Fruit fly (Drosophila melanogaster) whole organism, prepupa: Measurements from ENCODE around the gene GlcAT-S.

Experiments used
- Blimp-1 ChIP-seq: fragments of 200-800 bp; sonication (Bioruptor generic); optimal IDR thresholded peaks from 3 replicates; lab custom pipeline; 2017; ENCODE audit warnings: missing biosample characterization, missing genetic modification characterization, mild to moderate bottlenecking, moderate library complexity, missing genetic modification reagents
- CG10631 ChIP-seq: fragments of 200-800 bp; sonication (Bioruptor generic); optimal IDR thresholded peaks from 2 replicates; lab custom pipeline; 2016; ENCODE audit warnings: missing biosample characterization, missing genetic modification characterization
- CG10669 ChIP-seq: fragments of 200-800 bp; sonication (Bioruptor generic); optimal IDR thresholded peaks from 3 replicates; lab custom pipeline; 2018; ENCODE audit warnings: missing biosample characterization, mild to moderate bottlenecking, missing genetic modification characterization, moderate library complexity
- CG11294 ChIP-seq: fragments of 200-800 bp; sonication (Bioruptor generic); IDR thresholded peaks from 2 replicates; pipeline ENCODE4 v1.3.6; 2022; ENCODE audit warnings: missing biosample characterization, missing genetic modification characterization
- CG11762 ChIP-seq: fragments of 200-800 bp; sonication (Bioruptor generic); optimal IDR thresholded peaks from 3 replicates; lab custom pipeline; 2016; ENCODE audit warnings: missing biosample characterization, missing genetic modification characterization; ENCODE audit not compliant: insufficient read depth
- CG11902 ChIP-seq: fragments of 200-800 bp; sonication (Bioruptor generic); optimal IDR thresholded peaks from 3 replicates; lab custom pipeline; 2016; ENCODE audit warnings: missing biosample characterization, missing genetic modification characterization
- CG16779 ChIP-seq: fragments of 200-800 bp; sonication (Bioruptor generic); optimal IDR thresholded peaks from 3 replicates; lab custom pipeline; 2017; ENCODE audit warnings: missing biosample characterization, mild to moderate bottlenecking, missing genetic modification characterization
- CG3032 ChIP-seq: fragments of 200-800 bp; optimal IDR thresholded peaks from 2 replicates; lab custom pipeline; 2019; ENCODE audit warnings: missing biosample characterization, mild to moderate bottlenecking, missing genetic modification characterization, moderate library complexity
- CG32006 ChIP-seq: fragments of 200-800 bp; sonication (Bioruptor generic); optimal IDR thresholded peaks from 3 replicates; lab custom pipeline; 2017; ENCODE audit warnings: missing biosample characterization, mild to moderate bottlenecking, missing genetic modification characterization
- CG3919 ChIP-seq: fragments of 200-800 bp; sonication (Bioruptor generic); optimal IDR thresholded peaks from 3 replicates; lab custom pipeline; 2016; ENCODE audit warnings: missing biosample characterization, missing genetic modification characterization
- CG4318 ChIP-seq: fragments of 200-800 bp; sonication (Bioruptor generic); optimal IDR thresholded peaks from 3 replicates; lab custom pipeline; 2017; ENCODE audit warnings: missing biosample characterization, mild to moderate bottlenecking, missing genetic modification characterization
- CG6163 ChIP-seq: fragments of 200-800 bp; sonication (Bioruptor generic); IDR thresholded peaks from 3 replicates; pipeline ENCODE4 v1.3.6; 2022; ENCODE audit warnings: missing biosample characterization, missing genetic modification characterization
- CG6276 ChIP-seq: fragments of 200-800 bp; sonication (Bioruptor generic); optimal IDR thresholded peaks from 2 replicates; lab custom pipeline; 2017; ENCODE audit warnings: missing biosample characterization, mild to moderate bottlenecking, missing genetic modification characterization
- CG6792 ChIP-seq: fragments of 200-800 bp; sonication (Bioruptor generic); optimal IDR thresholded peaks from 3 replicates; lab custom pipeline; 2016; ENCODE audit warnings: missing biosample characterization, missing genetic modification characterization
- CG6808 ChIP-seq: fragments of 200-800 bp; sonication (Bioruptor generic); optimal IDR thresholded peaks from 3 replicates; lab custom pipeline; 2017; ENCODE audit warnings: missing biosample characterization, missing genetic modification characterization, mild to moderate bottlenecking, moderate library complexity, missing genetic modification reagents
- CG6854 ChIP-seq: fragments of 200-800 bp; sonication (Bioruptor generic); optimal IDR thresholded peaks from 2 replicates; lab custom pipeline; 2017; ENCODE audit warnings: missing biosample characterization, mild to moderate bottlenecking, missing genetic modification characterization
- CG7368 ChIP-seq: fragments of 200-800 bp; sonication (Bioruptor generic); optimal IDR thresholded peaks from 3 replicates; lab custom pipeline; 2016; ENCODE audit warnings: missing biosample characterization, missing genetic modification characterization
- CG8119 ChIP-seq: fragments of 200-800 bp; sonication (Bioruptor generic); IDR thresholded peaks from 3 replicates; pipeline ENCODE4 v1.3.6; 2022; ENCODE audit warnings: missing biosample characterization, missing genetic modification characterization
- CG8319 ChIP-seq: fragments of 200-800 bp; sonication (Bioruptor generic); optimal IDR thresholded peaks from 3 replicates; lab custom pipeline; 2016; ENCODE audit warnings: missing biosample characterization, missing genetic modification characterization
- Eip78C ChIP-seq: fragments of 200-800 bp; sonication (Bioruptor generic); peaks from one replicate; lab custom pipeline; 2016; ENCODE audit warnings: missing biosample characterization, missing genetic modification characterization
- Eip93F ChIP-seq: fragments of 200-800 bp; sonication (Bioruptor generic); optimal IDR thresholded peaks from 2 replicates; lab custom pipeline; 2016; ENCODE audit warnings: missing biosample characterization, mild to moderate bottlenecking, missing genetic modification characterization
- Ets21C ChIP-seq: fragments of 200-800 bp; sonication (Bioruptor generic); optimal IDR thresholded peaks from 3 replicates; lab custom pipeline; 2016; ENCODE audit warnings: missing biosample characterization, missing genetic modification characterization
- Gug ChIP-seq: fragments of 200-800 bp; sonication (Bioruptor generic); IDR thresholded peaks from 2 replicates; pipeline ENCODE4 v1.3.6; 2022; ENCODE audit warnings: missing biosample characterization, missing genetic modification characterization
- Hr38 ChIP-seq: sonication (Bioruptor generic); optimal IDR thresholded peaks from 2 replicates; lab custom pipeline; 2016; ENCODE audit warnings: missing biosample characterization, missing genetic modification characterization
- Hr39 ChIP-seq: fragments of 200-800 bp; sonication (Bioruptor generic); optimal IDR thresholded peaks from 2 replicates; lab custom pipeline; 2016; ENCODE audit warnings: missing biosample characterization, missing genetic modification characterization
- Hr4 ChIP-seq: fragments of 200-800 bp; sonication (Bioruptor generic); optimal IDR thresholded peaks from 3 replicates; lab custom pipeline; 2016; ENCODE audit warnings: missing biosample characterization, missing genetic modification characterization
- Lpt ChIP-seq: fragments of 200-800 bp; sonication (Bioruptor generic); optimal IDR thresholded peaks from 3 replicates; lab custom pipeline; 2016; ENCODE audit warnings: missing biosample characterization, missing genetic modification characterization
- Met ChIP-seq: fragments of 200-800 bp; sonication (Bioruptor generic); optimal IDR thresholded peaks from 3 replicates; lab custom pipeline; 2016; ENCODE audit warnings: missing biosample characterization, missing genetic modification characterization
- OdsH ChIP-seq: fragments of 200-800 bp; sonication (Bioruptor generic); optimal IDR thresholded peaks from 3 replicates; lab custom pipeline; 2016; ENCODE audit warnings: missing biosample characterization, missing genetic modification characterization
- Smox ChIP-seq: fragments of 200-800 bp; sonication (Bioruptor generic); optimal IDR thresholded peaks from 3 replicates; lab custom pipeline; 2016; ENCODE audit warnings: missing biosample characterization, missing genetic modification characterization
- Sox102F ChIP-seq: fragments of 200-800 bp; sonication (Bioruptor generic); optimal IDR thresholded peaks from 2 replicates; lab custom pipeline; 2016; ENCODE audit warnings: missing biosample characterization, mild to moderate bottlenecking, missing genetic modification characterization
- Sox15 ChIP-seq: fragments of 200-800 bp; sonication (Bioruptor generic); optimal IDR thresholded peaks from 3 replicates; lab custom pipeline; 2016; ENCODE audit warnings: missing biosample characterization, missing genetic modification characterization
- achi ChIP-seq: fragments of 200-800 bp; sonication (Bioruptor generic); optimal IDR thresholded peaks from 3 replicates; lab custom pipeline; 2016; ENCODE audit warnings: missing biosample characterization, missing genetic modification characterization
- acj6 ChIP-seq: fragments of 200-800 bp; sonication (Bioruptor generic); optimal IDR thresholded peaks from 3 replicates; lab custom pipeline; 2016; ENCODE audit warnings: missing biosample characterization, missing genetic modification characterization
- dac ChIP-seq: fragments of 200-800 bp; sonication (Bioruptor generic); optimal IDR thresholded peaks from 2 replicates; lab custom pipeline; 2017; ENCODE audit warnings: missing biosample characterization, mild to moderate bottlenecking, missing genetic modification characterization
- dsx ChIP-seq: fragments of 200-800 bp; optimal IDR thresholded peaks from 3 replicates; lab custom pipeline; 2019; ENCODE audit warnings: missing biosample characterization, mild to moderate bottlenecking, missing genetic modification characterization, moderate library complexity; ENCODE audit not compliant: poor library complexity, severe bottlenecking
- eg ChIP-seq: fragments of 200-800 bp; sonication (Bioruptor generic); IDR thresholded peaks from 3 replicates; pipeline ENCODE4 v1.3.6; 2022; ENCODE audit warnings: missing biosample characterization, missing genetic modification characterization
- esn ChIP-seq: fragments of 200-800 bp; sonication (Bioruptor generic); optimal IDR thresholded peaks from 2 replicates; lab custom pipeline; 2016; ENCODE audit warnings: missing biosample characterization, mild to moderate bottlenecking, missing genetic modification characterization, moderate library complexity
- fd59A ChIP-seq: fragments of 200-800 bp; sonication (Bioruptor generic); optimal IDR thresholded peaks from 2 replicates; lab custom pipeline; 2017; ENCODE audit warnings: missing biosample characterization, mild to moderate bottlenecking, missing genetic modification characterization, missing genetic modification reagents
- fd85E ChIP-seq: fragments of 200-800 bp; sonication (Bioruptor generic); optimal IDR thresholded peaks from 3 replicates; lab custom pipeline; 2016; ENCODE audit warnings: missing biosample characterization, missing genetic modification characterization
- fkh ChIP-seq: fragments of 200-800 bp; sonication (Bioruptor generic); optimal IDR thresholded peaks from 3 replicates; lab custom pipeline; 2017; ENCODE audit warnings: missing biosample characterization, mild to moderate bottlenecking, missing genetic modification characterization, moderate library complexity
- lz ChIP-seq: fragments of 200-800 bp; sonication (Bioruptor generic); optimal IDR thresholded peaks from 3 replicates; lab custom pipeline; 2016; ENCODE audit warnings: missing biosample characterization, missing genetic modification characterization
- net ChIP-seq: fragments of 200-800 bp; sonication (Bioruptor generic); optimal IDR thresholded peaks from 3 replicates; lab custom pipeline; 2016; ENCODE audit warnings: missing biosample characterization, missing genetic modification characterization
- pdm3 ChIP-seq: fragments of 200-800 bp; sonication (Bioruptor generic); optimal IDR thresholded peaks from 3 replicates; lab custom pipeline; 2016; ENCODE audit warnings: missing biosample characterization, missing genetic modification characterization
- salr ChIP-seq, 2 experiments: fragments of 200-800 bp; sonication (Bioruptor generic); optimal IDR thresholded peaks; 3 replicates each; lab custom pipeline; 2016 to 2018; ENCODE audit warnings: missing biosample characterization in 2 of 2, missing genetic modification characterization in 2 of 2, mild to moderate bottlenecking in 1 of 2
- spab ChIP-seq: fragments of 200-800 bp; sonication (Bioruptor generic); optimal IDR thresholded peaks from 2 replicates; lab custom pipeline; 2017; ENCODE audit warnings: missing biosample characterization, mild to moderate bottlenecking, missing genetic modification characterization, missing genetic modification reagents
- ss ChIP-seq, 2 experiments: fragments of 200-800 bp; sonication (Bioruptor generic); optimal IDR thresholded peaks; 2 replicates in 1 of 2; 3 replicates in 1 of 2; lab custom pipeline; 2017 to 2018; ENCODE audit warnings: mild to moderate bottlenecking in 2 of 2, missing biosample characterization in 2 of 2, missing genetic modification characterization in 2 of 2, moderate library complexity in 1 of 2
- svp ChIP-seq: fragments of 200-800 bp; sonication (Bioruptor generic); peaks from one replicate; lab custom pipeline; 2016; ENCODE audit warnings: missing biosample characterization, missing genetic modification characterization

Gene GlcAT-S

dm6 chr2L:9660516-9660920, 44.2 kb downstream of the GlcAT-S start (continued):
- peak; percentile 51 for TF ChIP-seq Met (GFP tag; lab: Kevin White, UChicago)
- no peak for TF ChIP-seq CG7368 (GFP tag; lab: Kevin White, UChicago)
- no peak for TF ChIP-seq Ets21C (GFP tag; lab: Kevin White, UChicago)
- TF ChIP-seq CG4318 (GFP tag; lab: Kevin White, UChicago) = peak; percentile 6
- TF ChIP-seq CG6808 (GFP tag; lab: Kevin White, UChicago) = peak; percentile 29
- TF ChIP-seq CG32006 (GFP tag; lab: Kevin White, UChicago) = peak; percentile 64
- no peak for TF ChIP-seq CG11902
- no peak for TF ChIP-seq dsx (GFP tag; lab: Kevin White, UChicago)
- TF ChIP-seq svp (GFP tag; lab: Kevin White, UChicago) = peak; percentile 77
- TF ChIP-seq CG10669 (GFP tag; lab: Kevin White, UChicago) = peak; percentile 44
- TF ChIP-seq CG6276 (GFP tag; lab: Kevin White, UChicago) = no peak
- TF ChIP-seq fd59A (GFP tag; lab: Kevin White, UChicago) = peak; percentile 35
- TF ChIP-seq CG6163 = 0 out of 3 replicates have a peak, but pooled peaks have one; percentile 7
- no peak for TF ChIP-seq Eip93F (GFP tag; lab: Kevin White, UChicago)
- TF ChIP-seq Eip78C (GFP tag; lab: Kevin White, UChicago) = peak; percentile 19
- TF ChIP-seq CG6792 = no peak
- TF ChIP-seq Hr39 (GFP tag; lab: Kevin White, UChicago) = no peak
- no peak for TF ChIP-seq CG11762 (GFP tag; lab: Kevin White, UChicago)
- peak; percentile 43 for TF ChIP-seq lz (GFP tag; lab: Kevin White, UChicago)
- no peak for TF ChIP-seq dac (GFP tag; lab: Kevin White, UChicago)
- no peak for TF ChIP-seq Gug (GFP tag; lab: Robert Waterston, UW)
- peak; percentile 49 for TF ChIP-seq spab (GFP tag; lab: Kevin White, UChicago)
- TF ChIP-seq ss (GFP tag; optimal IDR thresholded peaks at IDR 0.05; lab: Kevin White, UChicago) = no peak
- peak; percentile 49 for TF ChIP-seq Sox102F
- no peak for TF ChIP-seq Sox15
- TF ChIP-seq CG6854 = no peak
- no peak for TF ChIP-seq fd85E (GFP tag; lab: Kevin White, UChicago)
- peak; percentile 21 for TF ChIP-seq pdm3 (GFP tag; lab: Kevin White, UChicago)
- peak; percentile 15 for TF ChIP-seq CG3919 (GFP tag; lab: Kevin White, UChicago)
- no peak for TF ChIP-seq CG3032 (tag; lab: Kevin White, UChicago)
- no peak for TF ChIP-seq fkh (GFP tag; lab: Kevin White, UChicago)
- no peak for TF ChIP-seq Blimp-1 (GFP tag; lab: Kevin White, UChicago)
- peak; percentile 13 for TF ChIP-seq Smox (GFP tag; lab: Kevin White, UChicago)
- peak; percentile 37 for TF ChIP-seq achi (GFP tag; lab: Kevin White, UChicago)
- peak; percentile 37 for TF ChIP-seq CG10631 (GFP tag; lab: Kevin White, UChicago)
- TF ChIP-seq Lpt = no peak
- no peak for TF ChIP-seq acj6 (GFP tag; lab: Kevin White, UChicago)

- TF ChIP-seq Eip78C (GFP tag; lab: Kevin White, UChicago) (peak; percentile 26), eg (GFP tag; lab: Robert Waterston, UW) (0 out of 3 replicates have a peak, but pooled peaks have one; percentile 7), esn (GFP tag; lab: Kevin White, UChicago) (no peak)
Observed at dm6 chr2L:9662977-9663376, 46.7 kb downstream of the GlcAT-S start.

dm6 chr2L:9669354-9669753, 53.1 kb downstream of the GlcAT-S start:
- peak; percentile 21 for TF ChIP-seq achi (GFP tag; lab: Kevin White, UChicago)
- peak; percentile 77 for TF ChIP-seq CG6163
- TF ChIP-seq Hr4 (GFP tag; lab: Kevin White, UChicago) = peak; percentile 54
- TF ChIP-seq Lpt = peak; percentile 29
- peak; percentile 44 for TF ChIP-seq OdsH
- peak; percentile 11 for TF ChIP-seq net (GFP tag; lab: Kevin White, UChicago)
- peak; percentile 80 for TF ChIP-seq CG6276 (GFP tag; lab: Kevin White, UChicago)
- peak; percentile 58 for TF ChIP-seq CG32006 (GFP tag; lab: Kevin White, UChicago)
- no peak for TF ChIP-seq lz (GFP tag; lab: Kevin White, UChicago)
- TF ChIP-seq Hr38 (GFP tag; lab: Kevin White, UChicago) = no peak
- TF ChIP-seq salr (GFP tag; optimal IDR thresholded peaks at IDR 0.05; lab: Kevin White, UChicago) = no peak
- TF ChIP-seq Hr39 (GFP tag; lab: Kevin White, UChicago) = no peak
- no peak for TF ChIP-seq fd59A (GFP tag; lab: Kevin White, UChicago)
- TF ChIP-seq CG8119 (GFP tag; lab: Robert Waterston, UW) = peak; percentile 80; the same call in 2 of the 3 replicates
- TF ChIP-seq Gug (GFP tag; lab: Robert Waterston, UW) = peak; percentile 88
- no peak for TF ChIP-seq Met (GFP tag; lab: Kevin White, UChicago)
- TF ChIP-seq eg (GFP tag; lab: Robert Waterston, UW) = peak; percentile 95
- no peak for TF ChIP-seq CG8319 (GFP tag; lab: Kevin White, UChicago)
- TF ChIP-seq CG16779 (tag; lab: Kevin White, UChicago) = no peak
- TF ChIP-seq CG11294 (GFP tag; lab: Robert Waterston, UW) = peak; percentile 85
